Worm (Caenorhabditis elegans): Measurements from ENCODE around the gene ZC239.14.

The ZC239.14 gene

ce11 chrII:3250195-3250594 is 28.4 kb upstream of the ZC239.14 start:
- no peak for TF ChIP-seq B0310.2 (tag; optimal IDR thresholded peaks at IDR 0.05)
- no peak for TF ChIP-seq tra-4 (tag; optimal IDR thresholded peaks at IDR 0.05)
- TF ChIP-seq scrt-1 (GFP tag; IDR thresholded peaks at IDR 0.05): no peak
- no peak for TF ChIP-seq aly-1 (tag; optimal IDR thresholded peaks at IDR 0.05)
- no peak for TF ChIP-seq pes-1 (GFP tag; IDR thresholded peaks at IDR 0.05)
- no peak for TF ChIP-seq hmg-4 (GFP tag; optimal IDR thresholded peaks at IDR 0.05)
- no peak for TF ChIP-seq ets-7 (tag; optimal IDR thresholded peaks at IDR 0.05)
- no peak for TF ChIP-seq tbx-11 (GFP tag; IDR thresholded peaks at IDR 0.05)
- no peak for TF ChIP-seq flt-1 (GFP tag; IDR thresholded peaks at IDR 0.05)
- TF ChIP-seq hnd-1 (tag; optimal IDR thresholded peaks at IDR 0.05): no peak
- TF ChIP-seq F13C5.2 (tag; optimal IDR thresholded peaks at IDR 0.05): no peak
- TF ChIP-seq ceh-13 (GFP tag; optimal IDR thresholded peaks at IDR 0.05): no peak
- TF ChIP-seq ama-1 (optimal IDR thresholded peaks at IDR 0.05): no peak
- no peak for TF ChIP-seq hmbx-1 (tag; optimal IDR thresholded peaks at IDR 0.05)
- no peak for TF ChIP-seq ceh-36 (tag; optimal IDR thresholded peaks at IDR 0.05)
- TF ChIP-seq sea-1 (GFP tag; conservative IDR thresholded peaks at IDR 0.05): no peak
- no peak for TF ChIP-seq tbx-37 (GFP tag; conservative IDR thresholded peaks at IDR 0.05)

DNA sequence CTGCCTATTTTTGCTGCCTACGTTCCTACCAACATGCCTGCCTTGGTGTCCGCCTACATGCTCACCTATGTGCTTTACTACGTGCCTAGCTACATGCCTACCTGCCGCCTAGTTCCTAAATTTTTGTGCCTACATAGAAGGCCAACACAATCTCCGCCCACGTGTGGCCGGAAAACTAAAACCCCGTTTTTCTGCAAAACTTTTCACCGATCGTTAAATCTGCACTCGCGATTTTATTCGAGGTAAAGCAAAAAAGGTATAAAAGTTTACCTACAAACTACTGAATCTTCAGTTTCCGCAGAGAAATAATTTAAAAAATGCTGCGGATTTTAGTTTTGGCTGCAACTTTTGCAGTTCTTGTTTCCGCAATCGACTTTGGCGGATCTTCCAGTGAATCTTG is 27.6 kb upstream of the ZC239.14 start, which contains the start of gene clec-124:
TSS of gene clec-124 (plus strand) at position 301 of the 400 bp plus-strand sequence.
- TF ChIP-seq B0310.2 (tag; optimal IDR thresholded peaks at IDR 0.05): no peak
- no peak for TF ChIP-seq aly-1 (tag; optimal IDR thresholded peaks at IDR 0.05)
- TF ChIP-seq sea-1 (GFP tag; conservative IDR thresholded peaks at IDR 0.05): no peak
- TF ChIP-seq pes-1 (GFP tag; IDR thresholded peaks at IDR 0.05): no peak
- no peak for TF ChIP-seq ceh-13 (GFP tag; optimal IDR thresholded peaks at IDR 0.05)
- TF ChIP-seq ets-7 (tag; optimal IDR thresholded peaks at IDR 0.05): no peak
- TF ChIP-seq tra-4 (tag; optimal IDR thresholded peaks at IDR 0.05): no peak
- TF ChIP-seq tbx-11 (GFP tag; IDR thresholded peaks at IDR 0.05): no peak
- TF ChIP-seq hnd-1 (tag; optimal IDR thresholded peaks at IDR 0.05): no peak
- TF ChIP-seq hmg-4 (GFP tag; optimal IDR thresholded peaks at IDR 0.05): no peak
- no peak for TF ChIP-seq flt-1 (GFP tag; IDR thresholded peaks at IDR 0.05)

ce11 chrII:3248043-3248718 is 26.3 kb upstream of the ZC239.14 start, which contains the start of the genes fbxc-50 and C17F4.2:
Gene fbxc-50, minus strand, starts transcription at chrII:3248123.
Gene C17F4.2, plus strand, starts transcription at chrII:3248668.
- TF ChIP-seq sea-1 (GFP tag; conservative IDR thresholded peaks at IDR 0.05): no peak
- no peak for TF ChIP-seq tbx-11 (GFP tag; IDR thresholded peaks at IDR 0.05)
- TF ChIP-seq F13C5.2 (tag; optimal IDR thresholded peaks at IDR 0.05): no peak
- TF ChIP-seq flt-1 (GFP tag; IDR thresholded peaks at IDR 0.05): no peak
- TF ChIP-seq hnd-1 (tag; optimal IDR thresholded peaks at IDR 0.05): no peak

DNA sequence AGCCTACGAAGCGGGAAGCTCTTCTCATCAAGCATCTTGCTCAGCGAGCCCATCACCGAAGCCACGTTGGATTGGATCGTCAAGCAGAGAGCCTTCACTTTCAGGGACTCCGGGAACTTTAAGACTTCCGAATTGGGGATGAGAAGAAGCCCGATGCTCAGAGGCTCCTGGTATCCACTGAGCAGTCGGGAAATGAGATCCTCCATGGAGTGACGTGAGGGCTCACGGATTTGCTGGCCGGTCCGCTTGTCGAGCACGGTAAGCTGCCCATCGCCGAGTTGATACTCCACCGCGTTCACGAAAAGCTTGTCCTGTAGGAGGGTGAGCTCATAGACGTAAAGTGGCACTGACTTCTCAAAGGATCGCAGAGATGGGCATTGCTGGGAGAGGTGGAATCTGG is 25.7 kb upstream of the ZC239.14 start:
- no peak for TF ChIP-seq ama-1 (optimal IDR thresholded peaks at IDR 0.05)
- no peak for TF ChIP-seq scrt-1 (GFP tag; IDR thresholded peaks at IDR 0.05)
- no peak for TF ChIP-seq ceh-13 (GFP tag; optimal IDR thresholded peaks at IDR 0.05)
- TF ChIP-seq F13C5.2 (tag; optimal IDR thresholded peaks at IDR 0.05): no peak
- no peak for TF ChIP-seq tra-4 (tag; optimal IDR thresholded peaks at IDR 0.05)
- no peak for TF ChIP-seq tbx-37 (GFP tag; conservative IDR thresholded peaks at IDR 0.05)
- TF ChIP-seq ceh-36 (tag; optimal IDR thresholded peaks at IDR 0.05): no peak
- TF ChIP-seq pes-1 (GFP tag; IDR thresholded peaks at IDR 0.05): no peak
- no peak for TF ChIP-seq B0310.2 (tag; optimal IDR thresholded peaks at IDR 0.05)
- no peak for TF ChIP-seq hmbx-1 (tag; optimal IDR thresholded peaks at IDR 0.05)
- no peak for TF ChIP-seq tbx-11 (GFP tag; IDR thresholded peaks at IDR 0.05)
- TF ChIP-seq sea-1 (GFP tag; conservative IDR thresholded peaks at IDR 0.05): no peak
- no peak for TF ChIP-seq hnd-1 (tag; optimal IDR thresholded peaks at IDR 0.05)
- TF ChIP-seq hmg-4 (GFP tag; optimal IDR thresholded peaks at IDR 0.05): no peak
- no peak for TF ChIP-seq flt-1 (GFP tag; IDR thresholded peaks at IDR 0.05)
- TF ChIP-seq ets-7 (tag; optimal IDR thresholded peaks at IDR 0.05): no peak

DNA sequence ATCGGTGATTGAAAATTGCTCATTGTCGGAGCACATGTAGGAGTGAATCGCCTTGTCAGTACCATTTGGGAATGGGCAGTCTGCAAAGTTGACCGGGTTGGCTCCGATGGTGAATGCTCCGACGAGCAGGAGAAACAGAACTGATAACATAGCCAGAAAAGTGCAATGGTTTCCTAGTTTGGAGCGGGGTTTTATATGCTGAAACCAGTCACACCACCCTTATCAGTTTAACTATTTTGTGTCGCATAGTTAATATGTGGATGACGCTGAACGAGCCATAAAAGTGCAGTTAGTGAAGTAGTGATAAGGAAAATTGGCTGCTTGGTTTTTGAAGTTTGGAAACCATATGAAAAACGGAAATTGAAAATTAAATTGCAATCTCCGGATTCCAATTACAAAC is 24.0 kb upstream of the ZC239.14 start, which contains the start of gene C17F4.7:
TSS of gene C17F4.7 (minus strand) at position 180 of the 400 bp plus-strand sequence.
- TF ChIP-seq hmg-4 (GFP tag; optimal IDR thresholded peaks at IDR 0.05) (no peak), flt-1 (GFP tag; IDR thresholded peaks at IDR 0.05) (no peak), ceh-13 (GFP tag; optimal IDR thresholded peaks at IDR 0.05) (no peak), pes-1 (GFP tag; IDR thresholded peaks at IDR 0.05) (no peak), ama-1 (optimal IDR thresholded peaks at IDR 0.05) (no peak), F13C5.2 (tag; optimal IDR thresholded peaks at IDR 0.05) (no peak), scrt-1 (GFP tag; IDR thresholded peaks at IDR 0.05) (no peak), sea-1 (GFP tag; conservative IDR thresholded peaks at IDR 0.05) (no peak), hmbx-1 (tag; optimal IDR thresholded peaks at IDR 0.05) (no peak), tra-4 (tag; optimal IDR thresholded peaks at IDR 0.05) (no peak), ets-7 (tag; optimal IDR thresholded peaks at IDR 0.05) (no peak)

DNA sequence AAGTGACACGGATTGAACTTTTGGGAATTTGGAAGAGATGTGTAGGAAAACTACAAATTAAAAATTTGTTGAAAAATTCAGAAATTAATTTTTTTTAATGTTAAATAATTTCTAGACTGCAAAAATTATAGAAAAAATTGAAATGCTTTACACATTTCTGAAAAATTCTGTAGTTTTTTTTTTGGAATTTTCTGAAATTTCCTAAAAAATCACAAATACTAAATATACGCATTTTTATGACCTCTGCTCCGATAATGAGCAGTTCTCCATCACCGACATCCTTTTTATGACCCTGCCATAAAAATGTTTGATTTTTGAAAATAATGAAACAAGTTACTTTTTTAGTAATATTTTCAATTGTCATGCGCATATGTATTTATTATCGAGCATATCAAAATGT is 22.9 kb upstream of the ZC239.14 start:
- TF ChIP-seq F13C5.2 (tag; optimal IDR thresholded peaks at IDR 0.05) (no peak), flt-1 (GFP tag; IDR thresholded peaks at IDR 0.05) (no peak), pes-1 (GFP tag; IDR thresholded peaks at IDR 0.05) (no peak), ama-1 (optimal IDR thresholded peaks at IDR 0.05) (no peak)

ce11 chrII:3244070-3244469 is 22.2 kb upstream of the ZC239.14 start, which contains the start of gene C17F4.12:
Gene C17F4.12, minus strand, starts transcription at chrII:3244170.
- TF ChIP-seq aly-1 (tag; optimal IDR thresholded peaks at IDR 0.05) (no peak), flt-1 (GFP tag; IDR thresholded peaks at IDR 0.05) (no peak), pes-1 (GFP tag; IDR thresholded peaks at IDR 0.05) (no peak), hmg-4 (GFP tag; optimal IDR thresholded peaks at IDR 0.05) (no peak), hnd-1 (tag; optimal IDR thresholded peaks at IDR 0.05) (no peak), ama-1 (optimal IDR thresholded peaks at IDR 0.05) (no peak), F13C5.2 (tag; optimal IDR thresholded peaks at IDR 0.05) (no peak), ets-7 (tag; optimal IDR thresholded peaks at IDR 0.05) (no peak), sea-1 (GFP tag; conservative IDR thresholded peaks at IDR 0.05) (no peak), ceh-13 (GFP tag; optimal IDR thresholded peaks at IDR 0.05) (no peak), tbx-37 (GFP tag; conservative IDR thresholded peaks at IDR 0.05) (no peak), tbx-11 (GFP tag; IDR thresholded peaks at IDR 0.05) (no peak), scrt-1 (GFP tag; IDR thresholded peaks at IDR 0.05) (no peak), hmbx-1 (tag; optimal IDR thresholded peaks at IDR 0.05) (no peak), tra-4 (tag; optimal IDR thresholded peaks at IDR 0.05) (no peak), ceh-36 (tag; optimal IDR thresholded peaks at IDR 0.05) (no peak), B0310.2 (tag; optimal IDR thresholded peaks at IDR 0.05) (no peak)

All from whole organism, early embryonic.